Fruit fly (Drosophila melanogaster) whole organism, embryonic: Measurements from ENCODE around the gene CG14326.
A peak's percentile ranks its signal among the peaks of the same experiment; 100 is the strongest.

ENCODE experiments used
- Antp ChIP-seq: fragments of 200-800 bp; sonication (Bioruptor generic); optimal IDR thresholded peaks from 3 replicates; lab custom pipeline; 2016; ENCODE audit warnings: missing biosample characterization, missing genetic modification characterization
- Blimp-1 ChIP-seq: fragments of 200-800 bp; sonication (Bioruptor generic); optimal IDR thresholded peaks from 3 replicates; lab custom pipeline; 2018; ENCODE audit warnings: missing biosample characterization, missing genetic modification characterization, mild to moderate bottlenecking, moderate library complexity, missing genetic modification reagents
- CG10654 ChIP-seq: fragments of 200-800 bp; sonication (Bioruptor generic); optimal IDR thresholded peaks from 2 replicates; lab custom pipeline; 2016; ENCODE audit warnings: missing biosample characterization, missing genetic modification characterization
- CG11085 ChIP-seq: fragments of 200-800 bp; sonication (Bioruptor generic); IDR thresholded peaks from 2 replicates; pipeline ENCODE4 v1.3.6; 2022; ENCODE audit warnings: missing biosample characterization, missing genetic modification characterization
- CG12391 ChIP-seq: fragments of 200-800 bp; sonication (Bioruptor generic); optimal IDR thresholded peaks from 3 replicates; lab custom pipeline; 2018; ENCODE audit warnings: missing biosample characterization, mild to moderate bottlenecking, missing genetic modification characterization, moderate library complexity
- CG13775 ChIP-seq: fragments of 200-800 bp; sonication (Bioruptor generic); optimal IDR thresholded peaks from 3 replicates; lab custom pipeline; 2017; ENCODE audit warnings: missing biosample characterization, mild to moderate bottlenecking, missing genetic modification characterization
- CG17829 ChIP-seq: fragments of 200-800 bp; optimal IDR thresholded peaks from 2 replicates; lab custom pipeline; 2019; ENCODE audit warnings: missing biosample characterization, mild to moderate bottlenecking, missing genetic modification characterization, moderate library complexity
- CG1792 ChIP-seq: fragments of 200-800 bp; sonication (Bioruptor generic); optimal IDR thresholded peaks from 2 replicates; lab custom pipeline; 2016; ENCODE audit warnings: missing biosample characterization, missing genetic modification characterization
- CG2199 ChIP-seq: fragments of 200-800 bp; sonication (Bioruptor generic); IDR thresholded peaks from 3 replicates; pipeline ENCODE4 v1.3.6; 2022; ENCODE audit warnings: missing biosample characterization, missing genetic modification characterization
- CG31388 ChIP-seq: fragments of 200-800 bp; sonication (Bioruptor generic); optimal IDR thresholded peaks from 2 replicates; lab custom pipeline; 2016; ENCODE audit warnings: missing biosample characterization, missing genetic modification characterization
- CG4707 ChIP-seq: fragments of 200-800 bp; sonication (Bioruptor generic); optimal IDR thresholded peaks from 2 replicates; lab custom pipeline; 2018; ENCODE audit warnings: missing biosample characterization, mild to moderate bottlenecking, missing genetic modification characterization, moderate library complexity
- CG5245 ChIP-seq: fragments of 200-800 bp; sonication (Bioruptor generic); optimal IDR thresholded peaks from 3 replicates; lab custom pipeline; 2016; ENCODE audit warnings: missing biosample characterization, missing genetic modification characterization
- CG6175 ChIP-seq: fragments of 200-800 bp; sonication (Bioruptor generic); IDR thresholded peaks from 3 replicates; pipeline ENCODE4 v1.3.6; 2022; ENCODE audit warnings: missing biosample characterization, missing genetic modification characterization
- CG6272 ChIP-seq: fragments of 200-800 bp; sonication (Bioruptor generic); IDR thresholded peaks from 2 replicates; pipeline ENCODE4 v1.3.6; 2022; ENCODE audit warnings: missing biosample characterization, missing genetic modification characterization
- CG6765 ChIP-seq: fragments of 200-800 bp; sonication (Bioruptor generic); optimal IDR thresholded peaks from 3 replicates; lab custom pipeline; 2017; ENCODE audit warnings: missing biosample characterization, mild to moderate bottlenecking, missing genetic modification characterization
- CG7271 ChIP-seq: fragments of 200-800 bp; sonication (Bioruptor generic); optimal IDR thresholded peaks from 2 replicates; lab custom pipeline; 2018; ENCODE audit warnings: missing biosample characterization, mild to moderate bottlenecking, missing genetic modification characterization, moderate library complexity
- CG8765 ChIP-seq: fragments of 200-800 bp; sonication (Bioruptor generic); IDR thresholded peaks from 2 replicates; pipeline ENCODE4 v1.3.6; 2022; ENCODE audit warnings: missing biosample characterization, missing genetic modification characterization
- CG9609 ChIP-seq: fragments of 200-800 bp; sonication (Bioruptor generic); optimal IDR thresholded peaks from 3 replicates; lab custom pipeline; 2016; ENCODE audit warnings: missing biosample characterization, missing genetic modification characterization
- CkIIα-i1 ChIP-seq: fragments of 200-800 bp; sonication (Bioruptor generic); IDR thresholded peaks from 2 replicates; pipeline ENCODE4 v1.3.6; 2022; ENCODE audit warnings: missing biosample characterization, missing genetic modification characterization
- Dek ChIP-seq: fragments of 200-800 bp; sonication (Bioruptor generic); optimal IDR thresholded peaks from 3 replicates; lab custom pipeline; 2019; ENCODE audit warnings: missing biosample characterization, mild to moderate bottlenecking, missing genetic modification characterization, moderate library complexity
- Dll ChIP-seq: fragments of 200-800 bp; sonication (Bioruptor generic); IDR thresholded peaks from 4 replicates; pipeline ENCODE4 v1.3.6; 2022; ENCODE audit warnings: missing biosample characterization, missing genetic modification characterization; ENCODE audit not compliant: partially characterized antibody
- E2f1 ChIP-seq: fragments of 200-800 bp; sonication (Bioruptor generic); IDR thresholded peaks from 2 replicates; pipeline ENCODE4 v1.3.6; 2022; ENCODE audit warnings: missing biosample characterization, missing genetic modification characterization
- Gsc ChIP-seq: fragments of 200-800 bp; sonication (Bioruptor generic); IDR thresholded peaks from 2 replicates; pipeline ENCODE4 v1.3.6; 2022; ENCODE audit warnings: missing biosample characterization, missing genetic modification characterization
- HLH3B ChIP-seq: fragments of 200-800 bp; sonication (Bioruptor generic); IDR thresholded peaks from 2 replicates; pipeline ENCODE4 v1.3.6; 2022; ENCODE audit warnings: missing biosample characterization, missing genetic modification characterization
- HmgZ ChIP-seq: fragments of 200-800 bp; sonication (Bioruptor generic); optimal IDR thresholded peaks from 2 replicates; lab custom pipeline; 2018; ENCODE audit warnings: missing biosample characterization, mild to moderate bottlenecking, missing genetic modification characterization
- Hr39 ChIP-seq: fragments of >200 bp; optimal IDR thresholded peaks from 2 replicates; lab custom pipeline; 2017
- Lim3 ChIP-seq: fragments of 200-800 bp; sonication (Bioruptor generic); IDR thresholded peaks from 2 replicates; pipeline ENCODE4 v1.3.6; 2022; ENCODE audit warnings: missing biosample characterization, missing genetic modification characterization
- Med ChIP-seq: fragments of 200-800 bp; sonication (Bioruptor generic); peaks from one replicate; lab custom pipeline; 2016; ENCODE audit warnings: missing biosample characterization, missing genetic modification characterization, mild to moderate bottlenecking, inconsistent platforms, moderate library complexity
- NK7.1 ChIP-seq: fragments of 200-800 bp; sonication (Bioruptor generic); optimal IDR thresholded peaks from 3 replicates; lab custom pipeline; 2016; ENCODE audit warnings: missing biosample characterization, missing genetic modification characterization
- Nf-YA ChIP-seq: fragments of 200-800 bp; sonication (Bioruptor generic); IDR thresholded peaks from 2 replicates; pipeline ENCODE4 v1.3.6; 2022; ENCODE audit warnings: missing biosample characterization, missing genetic modification characterization
- Oli ChIP-seq: fragments of 200-800 bp; sonication (Bioruptor generic); optimal IDR thresholded peaks from 2 replicates; lab custom pipeline; 2018; ENCODE audit warnings: missing biosample characterization, mild to moderate bottlenecking, missing genetic modification characterization, moderate library complexity
- PHDP ChIP-seq: fragments of 200-800 bp; sonication (Bioruptor generic); optimal IDR thresholded peaks from 3 replicates; lab custom pipeline; 2018; ENCODE audit warnings: missing biosample characterization, mild to moderate bottlenecking, missing genetic modification characterization, moderate library complexity
- Six4 ChIP-seq: fragments of 200-800 bp; sonication (Bioruptor generic); optimal IDR thresholded peaks from 2 replicates; lab custom pipeline; 2016; ENCODE audit warnings: missing biosample characterization, missing genetic modification characterization
- Sox102F ChIP-seq: fragments of 200-800 bp; sonication (Bioruptor generic); optimal IDR thresholded peaks from 2 replicates; lab custom pipeline; 2018; ENCODE audit warnings: missing biosample characterization, mild to moderate bottlenecking, missing genetic modification characterization, moderate library complexity
- Spps ChIP-seq: fragments of 200-800 bp; sonication (Bioruptor generic); optimal IDR thresholded peaks from 2 replicates; lab custom pipeline; 2018; ENCODE audit warnings: missing biosample characterization, mild to moderate bottlenecking, missing genetic modification characterization
- Sry-β ChIP-seq: fragments of 200-800 bp; sonication (Bioruptor generic); optimal IDR thresholded peaks from 2 replicates; lab custom pipeline; 2018; ENCODE audit warnings: missing biosample characterization, mild to moderate bottlenecking, missing genetic modification characterization, moderate library complexity
- Tbp ChIP-seq: fragments of >200 bp; optimal IDR thresholded peaks from 2 replicates; lab custom pipeline; 2018; ENCODE audit warnings: missing biosample characterization, missing genetic modification characterization
- eve ChIP-seq, 2 experiments: fragments of >200 bp; optimal IDR thresholded peaks; 2 replicates each; lab custom pipeline; 2017; ENCODE audit warnings: missing biosample characterization in 2 of 2, missing genetic modification characterization in 2 of 2
- exex ChIP-seq: fragments of 200-800 bp; sonication (Bioruptor generic); optimal IDR thresholded peaks from 4 replicates; lab custom pipeline; 2018; ENCODE audit warnings: missing biosample characterization, mild to moderate bottlenecking, missing genetic modification characterization, moderate library complexity
- gro ChIP-seq: fragments of 200-800 bp; sonication (Bioruptor generic); optimal IDR thresholded peaks from 2 replicates; lab custom pipeline; 2016; ENCODE audit warnings: missing biosample characterization, missing genetic modification characterization
- gt ChIP-seq: fragments of 200-800 bp; sonication (Bioruptor generic); IDR thresholded peaks from 2 replicates; pipeline ENCODE4 v1.3.6; 2022; ENCODE audit warnings: missing biosample characterization, missing genetic modification characterization
- kah ChIP-seq: fragments of 200-800 bp; sonication (Bioruptor generic); optimal IDR thresholded peaks from 2 replicates; lab custom pipeline; 2018; ENCODE audit warnings: missing biosample characterization, mild to moderate bottlenecking, missing genetic modification characterization
- ken ChIP-seq: fragments of 200-800 bp; sonication (Bioruptor generic); IDR thresholded peaks from 3 replicates; pipeline ENCODE4 v1.3.6; 2022; ENCODE audit warnings: missing biosample characterization, missing genetic modification characterization
- pfk ChIP-seq: fragments of 200-800 bp; sonication (Bioruptor generic); optimal IDR thresholded peaks from 2 replicates; lab custom pipeline; 2018; ENCODE audit warnings: missing biosample characterization, mild to moderate bottlenecking, missing genetic modification characterization, moderate library complexity
- phol ChIP-seq: fragments of 200-800 bp; sonication (Bioruptor generic); optimal IDR thresholded peaks from 3 replicates; lab custom pipeline; 2018; ENCODE audit warnings: missing biosample characterization, mild to moderate bottlenecking, missing genetic modification characterization, moderate library complexity
- sd ChIP-seq: fragments of 200-800 bp; sonication (Bioruptor generic); optimal IDR thresholded peaks from 3 replicates; lab custom pipeline; 2018; ENCODE audit warnings: missing biosample characterization, mild to moderate bottlenecking, missing genetic modification characterization, moderate library complexity
- slou ChIP-seq: fragments of 200-800 bp; sonication (Bioruptor generic); optimal IDR thresholded peaks from 3 replicates; lab custom pipeline; 2016; ENCODE audit warnings: missing biosample characterization, missing genetic modification characterization
- trh ChIP-seq: fragments of 200-800 bp; sonication (Bioruptor generic); optimal IDR thresholded peaks from 2 replicates; lab custom pipeline; 2016; ENCODE audit warnings: missing biosample characterization, missing genetic modification characterization
- tx ChIP-seq: fragments of 200-800 bp; sonication (Bioruptor generic); optimal IDR thresholded peaks from 2 replicates; lab custom pipeline; 2016; ENCODE audit warnings: missing biosample characterization, missing genetic modification characterization
- unpg ChIP-seq: fragments of 200-800 bp; sonication (Bioruptor generic); optimal IDR thresholded peaks from 3 replicates; lab custom pipeline; 2018; ENCODE audit warnings: missing biosample characterization, mild to moderate bottlenecking, missing genetic modification characterization, moderate library complexity
- usp ChIP-seq: fragments of >200 bp; optimal IDR thresholded peaks from 2 replicates; lab custom pipeline; 2017; ENCODE audit warnings: missing biosample characterization, missing genetic modification characterization
- vfl ChIP-seq: fragments of 200-800 bp; sonication (Bioruptor generic); optimal IDR thresholded peaks from 2 replicates; lab custom pipeline; 2016; ENCODE audit warnings: missing biosample characterization, missing genetic modification characterization
- yki ChIP-seq: fragments of >200 bp; optimal IDR thresholded peaks from 3 replicates; lab custom pipeline; 2018
- zfh2 ChIP-seq: fragments of 200-800 bp; sonication (Bioruptor generic); optimal IDR thresholded peaks from 2 replicates; lab custom pipeline; 2016; ENCODE audit warnings: missing biosample characterization, missing genetic modification characterization

The CG14326 gene

dm6 chr3R:17603717-17604116 lies 15.2 kb upstream of the CG14326 start (continued):
- TF ChIP-seq Nf-YA (GFP tag; lab: Robert Waterston, UW) (no peak), CG6765 (GFP tag; lab: Kevin White, UChicago) (no peak), Six4 (no peak), yki (lab: Kevin White, UChicago) (no peak), CG7271 (tag; lab: Kevin White, UChicago) (no peak), Blimp-1 (GFP tag; lab: Kevin White, UChicago) (no peak), Spps (tag; lab: Kevin White, UChicago) (no peak), Dll (GFP tag; lab: Robert Waterston, UW) (0 out of 4 replicates have a peak, but pooled peaks have one; percentile 34), CG9609 (GFP tag; lab: Kevin White, UChicago) (no peak), phol (tag; lab: Kevin White, UChicago) (no peak), trh (GFP tag; lab: Kevin White, UChicago) (no peak), Gsc (GFP tag; lab: Robert Waterston, UW) (no peak), eve (GFP tag; optimal IDR thresholded peaks at IDR 0.05; lab: Kevin White, UChicago) (no peak), CG17829 (no peak), gro (GFP tag; lab: Kevin White, UChicago) (no peak), CG10654 (GFP tag; lab: Kevin White, UChicago) (no peak), kah (GFP tag; lab: Kevin White, UChicago) (no peak), CG2199 (GFP tag; lab: Robert Waterston, UW) (no peak), E2f1 (no peak), CG13775 (no peak), CG11085 (GFP tag; lab: Robert Waterston, UW) (no peak), usp (GFP tag; lab: Kevin White, UChicago) (no peak), CG6272 (GFP tag; lab: Robert Waterston, UW) (no peak), pfk (GFP tag; lab: Kevin White, UChicago) (peak; percentile 7), Dek (tag; lab: Kevin White, UChicago) (peak; percentile 23), zfh2 (GFP tag; lab: Kevin White, UChicago) (no peak), Sry-β (GFP tag; lab: Kevin White, UChicago) (no peak), tx (GFP tag; lab: Kevin White, UChicago) (no peak), NK7.1 (GFP tag; lab: Kevin White, UChicago) (no peak), Oli (tag; lab: Kevin White, UChicago) (no peak), PHDP (tag; lab: Kevin White, UChicago) (no peak), Tbp (GFP tag; lab: Kevin White, UChicago) (no peak), Lim3 (GFP tag; lab: Robert Waterston, UW) (no peak), CG1792 (GFP tag; lab: Kevin White, UChicago) (no peak), CG5245 (no peak), gt (GFP tag; lab: Robert Waterston, UW) (no peak), CG12391 (no peak), HmgZ (tag; lab: Kevin White, UChicago) (peak; percentile 21), CkIIα-i1 (GFP tag; lab: Robert Waterston, UW) (no peak), sd (tag; lab: Kevin White, UChicago) (peak; percentile 89), slou (GFP tag; lab: Kevin White, UChicago) (no peak), Hr39 (lab: Kevin White, UChicago) (no peak), exex (no peak), CG31388 (no peak), unpg (GFP tag; lab: Kevin White, UChicago) (no peak), vfl (GFP tag; lab: Kevin White, UChicago) (no peak), CG6175 (no peak), Antp (GFP tag; lab: Kevin White, UChicago) (no peak), HLH3B (no peak), Med (peak; percentile 13), ken (GFP tag; lab: Robert Waterston, UW) (no peak), CG4707 (no peak), Sox102F (no peak), CG8765 (GFP tag; lab: Robert Waterston, UW) (no peak)
